Fruit fly (Drosophila melanogaster) whole organism, embryonic: Measurements from ENCODE around the gene dmGlut.

Experiments used
- CG11695 ChIP-seq: fragments of 200-800 bp; sonication (Bioruptor generic); IDR thresholded peaks from 3 replicates; pipeline ENCODE4 v1.3.6; 2022; ENCODE audit warnings: missing biosample characterization, missing genetic modification characterization
- CG11723 ChIP-seq: fragments of 200-800 bp; sonication (Bioruptor generic); optimal IDR thresholded peaks from 2 replicates; lab custom pipeline; 2017; ENCODE audit warnings: missing biosample characterization, mild to moderate bottlenecking, missing genetic modification characterization
- CG12299 ChIP-seq: fragments of 200-800 bp; sonication (Bioruptor generic); optimal IDR thresholded peaks from 2 replicates; lab custom pipeline; 2018; ENCODE audit warnings: missing biosample characterization, mild to moderate bottlenecking, missing genetic modification characterization
- CG13296 ChIP-seq: fragments of 200-800 bp; sonication (Bioruptor generic); optimal IDR thresholded peaks from 3 replicates; lab custom pipeline; 2018; ENCODE audit warnings: missing biosample characterization, mild to moderate bottlenecking, missing genetic modification characterization
- CG14014 ChIP-seq: fragments of 200-800 bp; sonication (Bioruptor generic); IDR thresholded peaks from 2 replicates; pipeline ENCODE4 v1.3.6; 2022; ENCODE audit warnings: missing biosample characterization, missing genetic modification characterization
- CG14710 ChIP-seq: fragments of 200-800 bp; sonication (Bioruptor generic); optimal IDR thresholded peaks from 3 replicates; lab custom pipeline; 2019; ENCODE audit warnings: missing biosample characterization, mild to moderate bottlenecking, missing genetic modification characterization, moderate library complexity
- CG15696 ChIP-seq: fragments of 200-800 bp; sonication (Bioruptor generic); optimal IDR thresholded peaks from 2 replicates; lab custom pipeline; 2019; ENCODE audit warnings: missing biosample characterization, mild to moderate bottlenecking, missing genetic modification characterization, moderate library complexity
- CG1602 ChIP-seq: fragments of 200-800 bp; sonication (Bioruptor generic); optimal IDR thresholded peaks from 3 replicates; lab custom pipeline; 2016; ENCODE audit warnings: missing biosample characterization, missing genetic modification characterization
- CG1603 ChIP-seq: fragments of 200-800 bp; sonication (Bioruptor generic); optimal IDR thresholded peaks from 2 replicates; lab custom pipeline; 2019; ENCODE audit warnings: missing biosample characterization, mild to moderate bottlenecking, missing genetic modification characterization, moderate library complexity
- CG18011 ChIP-seq: fragments of 200-800 bp; sonication (Bioruptor generic); optimal IDR thresholded peaks from 2 replicates; lab custom pipeline; 2017; ENCODE audit warnings: missing biosample characterization, missing genetic modification characterization, mild to moderate bottlenecking, moderate library complexity, missing genotype
- CG2712 ChIP-seq: fragments of 200-800 bp; optimal IDR thresholded peaks from 3 replicates; lab custom pipeline; 2019; ENCODE audit warnings: missing biosample characterization, mild to moderate bottlenecking, missing genetic modification characterization, moderate library complexity
- CG31224 ChIP-seq: fragments of 200-800 bp; sonication (Bioruptor generic); IDR thresholded peaks from 2 replicates; pipeline ENCODE4 v1.3.6; 2022; ENCODE audit warnings: missing biosample characterization, missing genetic modification characterization
- CG3281 ChIP-seq: fragments of 200-800 bp; sonication (Bioruptor generic); optimal IDR thresholded peaks from 3 replicates; lab custom pipeline; 2017; ENCODE audit warnings: missing biosample characterization, mild to moderate bottlenecking, missing genetic modification characterization
- CG4360 ChIP-seq: fragments of 200-800 bp; sonication (Bioruptor generic); IDR thresholded peaks from 2 replicates; pipeline ENCODE4 v1.3.6; 2022; ENCODE audit warnings: missing biosample characterization, missing genetic modification characterization
- CG5180 ChIP-seq: fragments of 200-800 bp; sonication (Bioruptor generic); optimal IDR thresholded peaks from 3 replicates; lab custom pipeline; 2017; ENCODE audit warnings: missing biosample characterization, missing genetic modification characterization, mild to moderate bottlenecking, moderate library complexity, missing genetic modification reagents
- CG6254 ChIP-seq: fragments of 200-800 bp; sonication (Bioruptor generic); optimal IDR thresholded peaks from 3 replicates; lab custom pipeline; 2017; ENCODE audit warnings: mild to moderate bottlenecking, missing biosample characterization, missing genetic modification reagents, missing genetic modification characterization
- CG6272 ChIP-seq: fragments of 200-800 bp; sonication (Bioruptor generic); IDR thresholded peaks from 2 replicates; pipeline ENCODE4 v1.3.6; 2022; ENCODE audit warnings: missing biosample characterization, missing genetic modification characterization
- CG6813 ChIP-seq: fragments of 200-800 bp; sonication (Bioruptor generic); optimal IDR thresholded peaks from 2 replicates; lab custom pipeline; 2017; ENCODE audit warnings: missing biosample characterization, missing genetic modification characterization, mild to moderate bottlenecking, moderate library complexity, missing genetic modification reagents
- CG7786 ChIP-seq: fragments of 200-800 bp; sonication (Bioruptor generic); optimal IDR thresholded peaks from 2 replicates; lab custom pipeline; 2016; ENCODE audit warnings: missing biosample characterization, missing genetic modification characterization
- CG9932 ChIP-seq: fragments of 200-800 bp; sonication (Bioruptor generic); IDR thresholded peaks from 2 replicates; pipeline ENCODE4 v1.3.6; 2022; ENCODE audit warnings: missing biosample characterization, missing genetic modification characterization
- D ChIP-seq, 2 experiments: fragments of 200-800 bp in 1 of 2; fragments of >200 bp in 1 of 2; sonication (Bioruptor generic) in 1 of 2; optimal IDR thresholded peaks; 2 replicates in 1 of 2; 3 replicates in 1 of 2; lab custom pipeline; 2017; ENCODE audit warnings: mild to moderate bottlenecking in 1 of 2, missing biosample characterization in 1 of 2, missing genetic modification characterization in 1 of 2, missing genetic modification reagents in 1 of 2
- Gsc ChIP-seq: fragments of 200-800 bp; sonication (Bioruptor generic); IDR thresholded peaks from 2 replicates; pipeline ENCODE4 v1.3.6; 2022; ENCODE audit warnings: missing biosample characterization, missing genetic modification characterization
- H2.0 ChIP-seq: fragments of 200-800 bp; sonication (Bioruptor generic); IDR thresholded peaks from 2 replicates; pipeline ENCODE4 v1.3.6; 2022; ENCODE audit warnings: missing biosample characterization, missing genetic modification characterization
- Hr39 ChIP-seq: fragments of >200 bp; optimal IDR thresholded peaks from 2 replicates; lab custom pipeline; 2017
- Lhr ChIP-seq: fragments of 200-800 bp; sonication (Bioruptor generic); optimal IDR thresholded peaks from 3 replicates; lab custom pipeline; 2017; ENCODE audit warnings: mild to moderate bottlenecking, missing biosample characterization, missing genetic modification reagents, missing genetic modification characterization
- Nf-YA ChIP-seq: fragments of 200-800 bp; sonication (Bioruptor generic); IDR thresholded peaks from 2 replicates; pipeline ENCODE4 v1.3.6; 2022; ENCODE audit warnings: missing biosample characterization, missing genetic modification characterization
- Nf-YB ChIP-seq: fragments of 200-800 bp; sonication (Bioruptor generic); optimal IDR thresholded peaks from 3 replicates; lab custom pipeline; 2019; ENCODE audit warnings: missing biosample characterization, mild to moderate bottlenecking, missing genetic modification characterization, moderate library complexity
- Optix ChIP-seq: fragments of 200-800 bp; sonication (Bioruptor generic); IDR thresholded peaks from 3 replicates; pipeline ENCODE4 v1.3.6; 2022; ENCODE audit warnings: missing biosample characterization, missing genetic modification characterization
- Ptx1 ChIP-seq: fragments of 200-800 bp; sonication (Bioruptor generic); IDR thresholded peaks from 2 replicates; pipeline ENCODE4 v1.3.6; 2022; ENCODE audit warnings: missing biosample characterization, missing genetic modification characterization
- Six4 ChIP-seq: fragments of 200-800 bp; sonication (Bioruptor generic); optimal IDR thresholded peaks from 2 replicates; lab custom pipeline; 2016; ENCODE audit warnings: missing biosample characterization, missing genetic modification characterization
- Usf ChIP-seq: fragments of 200-800 bp; sonication (Bioruptor generic); optimal IDR thresholded peaks from 2 replicates; lab custom pipeline; 2017; ENCODE audit warnings: missing genotype, missing biosample characterization, missing genetic modification characterization
- Xbp1 ChIP-seq: fragments of 200-800 bp; sonication (Bioruptor generic); optimal IDR thresholded peaks from 3 replicates; lab custom pipeline; 2016; ENCODE audit warnings: missing biosample characterization, mild to moderate bottlenecking, missing genetic modification characterization
- disco-r ChIP-seq: fragments of 200-800 bp; sonication (Bioruptor generic); optimal IDR thresholded peaks from 2 replicates; lab custom pipeline; 2016; ENCODE audit warnings: missing biosample characterization, missing genetic modification characterization
- dm ChIP-seq: fragments of 200-800 bp; sonication (Bioruptor generic); optimal IDR thresholded peaks from 3 replicates; lab custom pipeline; 2016; ENCODE audit warnings: missing biosample characterization, missing genetic modification characterization
- exex ChIP-seq: fragments of 200-800 bp; sonication (Bioruptor generic); optimal IDR thresholded peaks from 4 replicates; lab custom pipeline; 2018; ENCODE audit warnings: missing biosample characterization, mild to moderate bottlenecking, missing genetic modification characterization, moderate library complexity
- fu2 ChIP-seq: fragments of 200-800 bp; sonication (Bioruptor generic); optimal IDR thresholded peaks from 2 replicates; lab custom pipeline; 2016; ENCODE audit warnings: missing biosample characterization, missing genetic modification characterization
- gcm2 ChIP-seq: fragments of 200-800 bp; sonication (Bioruptor generic); optimal IDR thresholded peaks from 2 replicates; lab custom pipeline; 2016; ENCODE audit warnings: missing biosample characterization, missing genetic modification characterization
- gt ChIP-seq: fragments of 200-800 bp; sonication (Bioruptor generic); IDR thresholded peaks from 2 replicates; pipeline ENCODE4 v1.3.6; 2022; ENCODE audit warnings: missing biosample characterization, missing genetic modification characterization
- insv ChIP-seq, 2 experiments: fragments of 200-800 bp; sonication (Bioruptor generic); optimal IDR thresholded peaks; 3 replicates each; lab custom pipeline; 2016 to 2018; ENCODE audit warnings: missing biosample characterization in 2 of 2, missing genetic modification characterization in 2 of 2
- kay ChIP-seq: fragments of 200-800 bp; sonication (Bioruptor generic); optimal IDR thresholded peaks from 2 replicates; lab custom pipeline; 2016; ENCODE audit warnings: missing biosample characterization, missing genetic modification characterization
- lbe ChIP-seq: fragments of 200-800 bp; sonication (Bioruptor generic); optimal IDR thresholded peaks from 2 replicates; lab custom pipeline; 2016; ENCODE audit warnings: missing biosample characterization, mild to moderate bottlenecking, missing genetic modification characterization
- lola ChIP-seq, 3 experiments: fragments of >200 bp in 2 of 3; fragments of 200-800 bp in 1 of 3; sonication (Bioruptor generic) in 1 of 3; optimal IDR thresholded peaks; 2 replicates each; lab custom pipeline; 2017 to 2019; ENCODE audit warnings: missing biosample characterization in 3 of 3, missing genetic modification characterization in 3 of 3, mild to moderate bottlenecking in 1 of 3, moderate library complexity in 1 of 3
- luna ChIP-seq: fragments of 200-800 bp; sonication (Bioruptor generic); optimal IDR thresholded peaks from 2 replicates; lab custom pipeline; 2016; ENCODE audit warnings: missing biosample characterization, missing genetic modification characterization
- nau ChIP-seq: fragments of 200-800 bp; sonication (Bioruptor generic); optimal IDR thresholded peaks from 3 replicates; lab custom pipeline; 2017; ENCODE audit warnings: missing biosample characterization, mild to moderate bottlenecking, missing genetic modification characterization, missing genetic modification reagents
- sens-2 ChIP-seq: fragments of 200-800 bp; sonication (Bioruptor generic); IDR thresholded peaks from 2 replicates; pipeline ENCODE4 v1.3.6; 2022; ENCODE audit warnings: missing biosample characterization, missing genetic modification characterization
- stwl ChIP-seq: fragments of 200-800 bp; sonication (Bioruptor generic); optimal IDR thresholded peaks from 3 replicates; lab custom pipeline; 2018; ENCODE audit warnings: missing biosample characterization, mild to moderate bottlenecking, missing genetic modification characterization, moderate library complexity
- zen ChIP-seq: fragments of 200-800 bp; sonication (Bioruptor generic); optimal IDR thresholded peaks from 3 replicates; lab custom pipeline; 2018; ENCODE audit warnings: missing biosample characterization, mild to moderate bottlenecking, missing genetic modification characterization, moderate library complexity

dmGlut gene

DNA sequence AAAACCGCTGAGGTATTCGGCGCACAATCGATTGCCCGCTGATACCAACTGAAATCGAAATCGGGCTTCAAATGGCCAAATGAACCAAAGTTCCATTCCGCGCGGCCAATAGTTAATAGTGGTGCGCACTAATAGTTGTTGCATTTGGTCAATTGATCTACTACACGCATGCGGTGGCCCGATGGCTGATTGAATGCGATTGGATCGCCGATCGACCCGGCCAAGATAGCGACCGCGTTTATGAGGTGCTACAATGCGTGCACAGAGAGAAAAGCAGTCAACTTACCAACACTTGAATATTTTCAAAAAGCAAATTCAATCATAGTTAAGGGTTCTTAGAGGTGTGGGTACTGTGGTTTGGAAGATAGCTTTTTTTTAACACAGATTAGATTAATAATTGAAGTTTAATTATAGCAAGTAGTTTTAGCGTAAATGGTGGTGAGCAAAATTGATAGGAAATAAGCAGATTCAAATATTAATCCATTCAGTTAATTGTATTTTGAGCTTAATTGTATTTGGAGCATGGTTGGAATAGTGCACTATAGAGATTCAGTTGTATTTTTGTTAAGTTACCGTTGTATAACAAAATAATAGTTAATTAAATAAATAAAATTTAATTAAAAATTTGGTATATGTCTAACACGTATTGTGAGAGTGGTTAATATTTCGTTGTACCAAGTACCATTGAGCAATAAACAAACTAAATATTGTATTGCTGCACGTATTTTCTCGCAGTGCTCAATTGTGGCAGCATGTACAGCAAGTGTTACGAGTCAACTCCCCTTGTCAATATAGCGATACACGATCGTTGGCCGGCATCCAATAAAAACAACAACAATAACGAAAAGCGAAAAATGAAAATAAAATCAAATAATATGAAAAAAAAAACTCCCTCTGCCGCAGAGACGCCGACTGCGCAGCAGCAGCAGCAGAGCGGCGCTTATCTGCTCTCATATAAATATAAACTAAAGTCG is 493 bp upstream of the dmGlut start (continued):
- TF ChIP-seq CG13296 (GFP tag; lab: Kevin White, UChicago): peak; percentile 32
- peak; percentile 74 for TF ChIP-seq CG1603 (tag; lab: Kevin White, UChicago)
- peak; percentile 61 for TF ChIP-seq Xbp1 (GFP tag; lab: Kevin White, UChicago)
- no peak for TF ChIP-seq nau
- 0 out of 2 replicates have a peak, but pooled peaks have one; percentile 40 for TF ChIP-seq CG14014 (GFP tag; lab: Robert Waterston, UW)
- peak; percentile 32 for TF ChIP-seq CG7786 (GFP tag; lab: Kevin White, UChicago)
- TF ChIP-seq kay (GFP tag; lab: Kevin White, UChicago): no peak
- TF ChIP-seq Nf-YB (GFP tag; lab: Kevin White, UChicago): peak; percentile 44
- peak; percentile 8 for TF ChIP-seq Lhr (GFP tag; lab: Kevin White, UChicago)
- TF ChIP-seq CG14710 (tag; lab: Kevin White, UChicago): peak; percentile 67
- peak; percentile 32; the same call in 1 of the 3 replicates for TF ChIP-seq Optix (GFP tag; lab: Robert Waterston, UW)
- no peak for TF ChIP-seq stwl
- TF ChIP-seq CG11695 (GFP tag; lab: Robert Waterston, UW): peak; percentile 43; the same call in 1 of the 3 replicates
- TF ChIP-seq CG6813: peak; percentile 28
- no peak for TF ChIP-seq CG18011 (GFP tag; lab: Kevin White, UChicago)
- TF ChIP-seq sens-2 (GFP tag; lab: Robert Waterston, UW): no peak
- no peak for TF ChIP-seq CG15696 (tag; lab: Kevin White, UChicago)
- no peak for TF ChIP-seq Nf-YA (GFP tag; lab: Robert Waterston, UW)
- TF ChIP-seq lola (GFP tag; optimal IDR thresholded peaks at IDR 0.05; lab: Kevin White, UChicago): peak in 1 of 3 experiments; percentile 75
- TF ChIP-seq CG5180 (GFP tag; lab: Kevin White, UChicago): peak; percentile 18
- no peak for TF ChIP-seq Gsc (GFP tag; lab: Robert Waterston, UW)
- TF ChIP-seq Usf (GFP tag; lab: Kevin White, UChicago): peak; percentile 30
- peak; percentile 52 for TF ChIP-seq exex
- no peak for TF ChIP-seq luna
- TF ChIP-seq CG11723: peak; percentile 19
- peak; percentile 44 for TF ChIP-seq Six4 (GFP tag; lab: Kevin White, UChicago)
- peak; percentile 35 for TF ChIP-seq dm
- TF ChIP-seq gcm2 (GFP tag; lab: Kevin White, UChicago): peak; percentile 47
- TF ChIP-seq CG6254 (GFP tag; lab: Kevin White, UChicago): peak; percentile 11
- no peak for TF ChIP-seq insv (GFP tag; optimal IDR thresholded peaks at IDR 0.05; lab: Kevin White, UChicago)
- TF ChIP-seq Hr39 (lab: Kevin White, UChicago): no peak
- peak; percentile 41; the same call in 1 of the 2 replicates for TF ChIP-seq CG31224 (GFP tag; lab: Robert Waterston, UW)
- no peak for TF ChIP-seq gt (GFP tag; lab: Robert Waterston, UW)
- TF ChIP-seq CG6272: peak; percentile 24; the same call in 1 of the 2 replicates
- TF ChIP-seq Ptx1 (GFP tag; lab: Robert Waterston, UW): peak; percentile 57
- TF ChIP-seq disco-r (GFP tag; lab: Kevin White, UChicago): no peak
- TF ChIP-seq fu2 (GFP tag; lab: Kevin White, UChicago): peak; percentile 11
- no peak for TF ChIP-seq CG12299 (tag; lab: Kevin White, UChicago)
- peak; percentile 24 for TF ChIP-seq lbe (GFP tag; lab: Kevin White, UChicago)
- TF ChIP-seq H2.0 (GFP tag; lab: Robert Waterston, UW): peak; percentile 52
- TF ChIP-seq CG4360 (GFP tag; lab: Robert Waterston, UW): peak; percentile 62
- TF ChIP-seq D (optimal IDR thresholded peaks at IDR 0.05; lab: Kevin White, UChicago): no peak
- TF ChIP-seq D (GFP tag; optimal IDR thresholded peaks at IDR 0.05; lab: Kevin White, UChicago): peak; percentile 67
- peak; percentile 53 for TF ChIP-seq CG2712 (tag; lab: Kevin White, UChicago)
- TF ChIP-seq zen (tag; lab: Kevin White, UChicago): peak; percentile 3
- TF ChIP-seq CG9932: no peak
- TF ChIP-seq CG1602 (GFP tag; lab: Kevin White, UChicago): peak; percentile 68
- peak; percentile 66 for TF ChIP-seq CG3281 (GFP tag; lab: Kevin White, UChicago)
